Fruit fly (Drosophila melanogaster) whole organism, wandering third instar larva: ENCODE measurements around the gene Acp29AB.

Experiments
- Abd-B ChIP-seq: fragments of >200 bp; optimal IDR thresholded peaks from 2 replicates; lab custom pipeline; 2017; ENCODE audit warnings: missing biosample characterization, missing genetic modification characterization
- CG32264 ChIP-seq: fragments of 200-800 bp; sonication (Bioruptor generic); optimal IDR thresholded peaks from 2 replicates; lab custom pipeline; 2016; ENCODE audit warnings: missing biosample characterization, missing genetic modification characterization
- CG9705 ChIP-seq: fragments of 200-800 bp; sonication (Bioruptor generic); optimal IDR thresholded peaks from 2 replicates; lab custom pipeline; 2018; ENCODE audit warnings: missing biosample characterization, mild to moderate bottlenecking, missing genetic modification characterization
- CrebA ChIP-seq: fragments of 200-800 bp; sonication (Bioruptor generic); optimal IDR thresholded peaks from 2 replicates; lab custom pipeline; 2016; ENCODE audit warnings: missing biosample characterization, mild to moderate bottlenecking, missing genetic modification characterization, borderline replicate concordance
- Dfd ChIP-seq: fragments of >200 bp; optimal IDR thresholded peaks from 2 replicates; lab custom pipeline; 2017; ENCODE audit warnings: missing biosample characterization, missing genetic modification characterization
- Dif ChIP-seq: fragments of 200-275, 200-300 bp; sonication (Bioruptor generic); optimal IDR thresholded peaks from 2 replicates; lab custom pipeline; 2018; ENCODE audit warnings: missing biosample characterization, missing genetic modification characterization; ENCODE audit not compliant: partially characterized antibody
- GATAd ChIP-seq: sonication (Bioruptor generic); optimal IDR thresholded peaks from 2 replicates; lab custom pipeline; 2016; ENCODE audit warnings: missing biosample characterization, missing genetic modification characterization
- HLH106 ChIP-seq: fragments of 200-800 bp; optimal IDR thresholded peaks from 3 replicates; lab custom pipeline; 2019; ENCODE audit warnings: missing biosample characterization, mild to moderate bottlenecking, missing genetic modification characterization, moderate library complexity
- Hnf4 ChIP-seq: fragments of 200-800 bp; sonication (Bioruptor generic); optimal IDR thresholded peaks from 2 replicates; lab custom pipeline; 2016; ENCODE audit warnings: missing biosample characterization, mild to moderate bottlenecking, missing genetic modification characterization
- Hr78 ChIP-seq: fragments of >200 bp; optimal IDR thresholded peaks from 2 replicates; lab custom pipeline; 2017; ENCODE audit warnings: missing biosample characterization, missing genetic modification characterization
- Hr83 ChIP-seq: fragments of 200-300 bp; sonication (Bioruptor generic); optimal IDR thresholded peaks from 2 replicates; lab custom pipeline; 2016; ENCODE audit warnings: missing biosample characterization, mild to moderate bottlenecking, missing genetic modification characterization, moderate library complexity; ENCODE audit not compliant: poor library complexity, severe bottlenecking
- Jra ChIP-seq: sonication (Bioruptor generic); optimal IDR thresholded peaks from 2 replicates; lab custom pipeline; 2016; ENCODE audit warnings: missing biosample characterization, missing genetic modification characterization
- Mio ChIP-seq: sonication (Bioruptor generic); optimal IDR thresholded peaks from 2 replicates; lab custom pipeline; 2016; ENCODE audit warnings: missing biosample characterization, missing genetic modification characterization
- Myc ChIP-seq: fragments of >200 bp; optimal IDR thresholded peaks from 2 replicates; lab custom pipeline; 2017
- N ChIP-seq: fragments of >200 bp; optimal IDR thresholded peaks from 2 replicates; lab custom pipeline; 2018; ENCODE audit warnings: missing biosample characterization, missing external identifiers, missing genetic modification characterization
- OdsH ChIP-seq: fragments of 200-800 bp; sonication (Bioruptor generic); optimal IDR thresholded peaks from 2 replicates; lab custom pipeline; 2016; ENCODE audit warnings: missing biosample characterization, mild to moderate bottlenecking, missing genetic modification characterization
- Rel ChIP-seq, 2 experiments: fragments of 200-800 bp; sonication (Bioruptor generic) in 1 of 2; optimal IDR thresholded peaks; 2 replicates in 1 of 2; 3 replicates in 1 of 2; lab custom pipeline; 2016 to 2019; ENCODE audit warnings: mild to moderate bottlenecking in 2 of 2, missing biosample characterization in 2 of 2, missing genetic modification characterization in 2 of 2, moderate library complexity in 1 of 2
- Sp1 ChIP-seq: fragments of 200-800 bp; sonication (Bioruptor generic); optimal IDR thresholded peaks from 3 replicates; lab custom pipeline; 2019; ENCODE audit warnings: missing biosample characterization, mild to moderate bottlenecking, missing genetic modification characterization, moderate library complexity
- Vsx2 ChIP-seq: fragments of 200-300, 225-300 bp; sonication (Bioruptor generic); optimal IDR thresholded peaks from 2 replicates; lab custom pipeline; 2018; ENCODE audit warnings: missing biosample characterization, missing genetic modification characterization; ENCODE audit not compliant: partially characterized antibody
- br ChIP-seq: fragments of 200-800 bp; sonication (Bioruptor generic); optimal IDR thresholded peaks from 2 replicates; lab custom pipeline; 2016; ENCODE audit warnings: missing biosample characterization, missing genetic modification characterization
- brk ChIP-seq: fragments of 200-800 bp; sonication (Bioruptor generic); optimal IDR thresholded peaks from 2 replicates; lab custom pipeline; 2016; ENCODE audit warnings: missing biosample characterization, mild to moderate bottlenecking, missing genetic modification characterization
- dl ChIP-seq, 2 experiments: fragments of 175-275, 200-275 bp in 1 of 2; fragments of 200-275 bp in 1 of 2; sonication (Bioruptor generic); optimal IDR thresholded peaks; lab custom pipeline; 2018; ENCODE audit warnings: mild to moderate bottlenecking in 2 of 2, missing biosample characterization in 2 of 2, missing genetic modification characterization in 2 of 2, moderate library complexity in 2 of 2; ENCODE audit not compliant: partially characterized antibody in 2 of 2, insufficient read depth in 1 of 2
- dmrt93B ChIP-seq: fragments of 200-800 bp; sonication (Bioruptor generic); optimal IDR thresholded peaks from 2 replicates; lab custom pipeline; 2018; ENCODE audit warnings: missing biosample characterization, mild to moderate bottlenecking, missing genetic modification characterization
- dsf ChIP-seq: sonication (Bioruptor generic); optimal IDR thresholded peaks from 2 replicates; lab custom pipeline; 2016; ENCODE audit warnings: missing biosample characterization, missing genetic modification characterization, borderline replicate concordance
- ey ChIP-seq: fragments of 200-800 bp; sonication (Bioruptor generic); optimal IDR thresholded peaks from 2 replicates; lab custom pipeline; 2016; ENCODE audit warnings: missing biosample characterization, missing genetic modification characterization
- foxo ChIP-seq, 2 experiments: fragments of 200-800 bp; sonication (Bioruptor generic); optimal IDR thresholded peaks; 2 replicates in 1 of 2; 3 replicates in 1 of 2; lab custom pipeline; 2016 to 2017; ENCODE audit warnings: missing biosample characterization in 2 of 2, missing genetic modification characterization in 2 of 2
- fru ChIP-seq: fragments of 200-800 bp; sonication (Bioruptor generic); optimal IDR thresholded peaks from 3 replicates; lab custom pipeline; 2016; ENCODE audit warnings: missing biosample characterization, mild to moderate bottlenecking, missing genetic modification characterization
- h ChIP-seq: fragments of 200-800 bp; sonication (Bioruptor generic); optimal IDR thresholded peaks from 3 replicates; lab custom pipeline; 2016; ENCODE audit warnings: missing biosample characterization, mild to moderate bottlenecking, missing genetic modification characterization
- jim ChIP-seq: fragments of 175-275, 200-325 bp; sonication (Bioruptor generic); optimal IDR thresholded peaks from 2 replicates; lab custom pipeline; 2016; ENCODE audit warnings: missing biosample characterization, mild to moderate bottlenecking, missing genetic modification characterization
- lola ChIP-seq: fragments of >200 bp; optimal IDR thresholded peaks from 2 replicates; lab custom pipeline; 2017; ENCODE audit warnings: missing biosample characterization, missing genetic modification characterization
- pan ChIP-seq: fragments of >200 bp; optimal IDR thresholded peaks from 2 replicates; lab custom pipeline; 2017
- psq ChIP-seq: fragments of 200-800 bp; sonication (Bioruptor generic); optimal IDR thresholded peaks from 3 replicates; lab custom pipeline; 2017; ENCODE audit warnings: missing biosample characterization, mild to moderate bottlenecking, missing genetic modification characterization, moderate library complexity
- rgr ChIP-seq: fragments of 200-800 bp; sonication (Bioruptor generic); optimal IDR thresholded peaks from 3 replicates; lab custom pipeline; 2016; ENCODE audit warnings: missing biosample characterization, mild to moderate bottlenecking, missing genetic modification characterization
- sage ChIP-seq: fragments of 200-800 bp; sonication (Bioruptor generic); optimal IDR thresholded peaks from 2 replicates; lab custom pipeline; 2016; ENCODE audit warnings: missing biosample characterization, mild to moderate bottlenecking, missing genetic modification characterization
- sv ChIP-seq: fragments of 200-800 bp; sonication (Bioruptor generic); optimal IDR thresholded peaks from 3 replicates; lab custom pipeline; 2016; ENCODE audit warnings: missing biosample characterization, missing genetic modification characterization
- tai ChIP-seq: sonication (Bioruptor generic); optimal IDR thresholded peaks from 2 replicates; lab custom pipeline; 2016; ENCODE audit warnings: missing biosample characterization, missing genetic modification characterization
- usp ChIP-seq: fragments of >200 bp; optimal IDR thresholded peaks from 2 replicates; lab custom pipeline; 2017; ENCODE audit warnings: missing biosample characterization, missing genetic modification characterization
- woc ChIP-seq: sonication (Bioruptor generic); optimal IDR thresholded peaks from 2 replicates; lab custom pipeline; 2016; ENCODE audit warnings: missing biosample characterization, mild to moderate bottlenecking, missing genetic modification characterization

Gene Acp29AB

DNA sequence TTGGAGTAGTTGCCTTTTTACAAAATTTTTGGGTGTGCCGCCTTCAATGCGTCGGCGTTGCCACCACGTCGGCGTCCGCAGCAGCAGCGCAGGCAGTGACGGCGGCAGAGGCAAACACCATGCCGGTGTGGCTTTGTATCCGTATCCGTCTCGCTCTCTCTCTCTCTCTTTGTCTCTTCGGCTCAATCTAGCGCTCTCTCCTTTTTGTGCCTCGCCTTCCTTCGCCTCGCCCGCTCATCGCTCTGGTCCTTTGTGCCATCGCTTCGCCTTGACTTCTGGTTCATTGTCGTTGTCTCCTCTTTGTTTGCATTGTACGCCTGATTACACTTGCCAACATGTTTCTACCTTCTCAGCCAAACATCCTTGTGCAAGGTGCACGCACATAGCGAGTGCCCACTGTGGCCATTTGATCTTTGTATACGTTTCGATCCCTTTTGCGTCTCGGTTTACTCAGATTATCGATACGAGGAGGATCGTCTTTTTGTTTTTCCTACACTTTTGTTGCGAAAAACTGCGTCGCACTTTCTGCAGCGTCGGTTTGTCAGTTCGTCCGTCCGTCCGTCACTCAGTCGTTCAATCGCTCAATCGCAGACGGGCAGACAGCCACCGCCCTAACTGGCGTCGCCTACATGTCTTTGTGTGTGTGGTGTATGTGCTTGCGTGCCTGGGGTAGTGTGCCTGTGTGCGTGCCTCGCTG lies 23.5 kb upstream of the Acp29AB start:
- TF ChIP-seq Hr83 (GFP tag; lab: Kevin White, UChicago) (no peak), dmrt93B (GFP tag; lab: Kevin White, UChicago) (peak; percentile 35), tai (GFP tag; lab: Kevin White, UChicago) (no peak), rgr (GFP tag; lab: Kevin White, UChicago) (peak; percentile 71), Rel (GFP tag; optimal IDR thresholded peaks at IDR 0.05; lab: Kevin White, UChicago) (no peak), Rel (tag; optimal IDR thresholded peaks at IDR 0.05; lab: Kevin White, UChicago) (peak; percentile 52), h (GFP tag; lab: Kevin White, UChicago) (peak; percentile 81), CG32264 (GFP tag; lab: Kevin White, UChicago) (peak; percentile 1), woc (GFP tag; lab: Kevin White, UChicago) (peak; percentile 64), dl (GFP tag; optimal IDR thresholded peaks at IDR 0.05; lab: Kevin White, UChicago; ENCODE audit: insufficient read depth in 1 of 2, partially characterized antibody in 2 of 2) (peak; percentile 83 to 87), Hnf4 (GFP tag; lab: Kevin White, UChicago) (peak; percentile 79), Sp1 (GFP tag; lab: Kevin White, UChicago) (peak; percentile 67), foxo (GFP tag; optimal IDR thresholded peaks at IDR 0.05; lab: Kevin White, UChicago) (peak in 1 of 2 experiments; percentile 84), psq (GFP tag; lab: Kevin White, UChicago) (peak; percentile 100), dsf (no peak), Dfd (GFP tag; lab: Kevin White, UChicago) (no peak), Dif (GFP tag; lab: Kevin White, UChicago) (peak; percentile 77), CG9705 (peak; percentile 36), Hr78 (GFP tag; lab: Kevin White, UChicago) (no peak), Abd-B (GFP tag; lab: Kevin White, UChicago) (no peak), usp (GFP tag; lab: Kevin White, UChicago) (no peak), Jra (GFP tag; lab: Kevin White, UChicago) (peak; percentile 60), ey (GFP tag; lab: Kevin White, UChicago) (peak; percentile 81), HLH106 (tag; lab: Kevin White, UChicago) (peak; percentile 59), fru (GFP tag; lab: Kevin White, UChicago) (peak; percentile 84), br (peak; percentile 73), N (GFP tag; lab: Kevin White, UChicago) (no peak), CrebA (GFP tag; lab: Kevin White, UChicago) (no peak), GATAd (GFP tag; lab: Kevin White, UChicago) (no peak), sage (GFP tag; lab: Kevin White, UChicago) (peak; percentile 48), Vsx2 (GFP tag; lab: Kevin White, UChicago) (peak; percentile 14), pan (no peak), lola (GFP tag; lab: Kevin White, UChicago) (no peak), Myc (lab: Kevin White, UChicago) (no peak), Mio (no peak), OdsH (GFP tag; lab: Kevin White, UChicago) (peak; percentile 49), sv (GFP tag; lab: Kevin White, UChicago) (no peak), brk (GFP tag; lab: Kevin White, UChicago) (peak; percentile 37), jim (GFP tag; lab: Kevin White, UChicago) (no peak)
